Fruit fly (Drosophila melanogaster) whole organism, embryonic: ENCODE results near the gene CG17549.

Source experiments
- Atf6 ChIP-seq: fragments of 200-800 bp; sonication (Bioruptor generic); IDR thresholded peaks from 2 replicates; pipeline ENCODE4 v1.3.6; 2022; ENCODE audit warnings: missing biosample characterization, missing genetic modification characterization
- Blimp-1 ChIP-seq: fragments of 200-800 bp; sonication (Bioruptor generic); optimal IDR thresholded peaks from 3 replicates; lab custom pipeline; 2018; ENCODE audit warnings: missing biosample characterization, missing genetic modification characterization, mild to moderate bottlenecking, moderate library complexity, missing genetic modification reagents
- CG10274 ChIP-seq: fragments of 200-800 bp; sonication (Bioruptor generic); optimal IDR thresholded peaks from 3 replicates; lab custom pipeline; 2017; ENCODE audit warnings: missing biosample characterization, mild to moderate bottlenecking, missing genetic modification characterization
- CG10321 ChIP-seq: fragments of 200-800 bp; sonication (Bioruptor generic); IDR thresholded peaks from 2 replicates; pipeline ENCODE4 v1.3.6; 2022; ENCODE audit warnings: missing biosample characterization, missing genetic modification characterization
- CG13296 ChIP-seq: fragments of 200-800 bp; sonication (Bioruptor generic); optimal IDR thresholded peaks from 3 replicates; lab custom pipeline; 2018; ENCODE audit warnings: missing biosample characterization, mild to moderate bottlenecking, missing genetic modification characterization
- CG14050 ChIP-seq: fragments of 200-800 bp; sonication (Bioruptor generic); IDR thresholded peaks from 3 replicates; pipeline ENCODE4 v1.3.6; 2022; ENCODE audit warnings: missing biosample characterization, missing genetic modification characterization
- CG14667 ChIP-seq: fragments of 200-800 bp; sonication (Bioruptor generic); IDR thresholded peaks from 2 replicates; pipeline ENCODE4 v1.3.6; 2022; ENCODE audit warnings: missing biosample characterization, missing genetic modification characterization
- CG14710 ChIP-seq: fragments of 200-800 bp; sonication (Bioruptor generic); optimal IDR thresholded peaks from 3 replicates; lab custom pipeline; 2019; ENCODE audit warnings: missing biosample characterization, mild to moderate bottlenecking, missing genetic modification characterization, moderate library complexity
- CG17829 ChIP-seq: fragments of 200-800 bp; optimal IDR thresholded peaks from 2 replicates; lab custom pipeline; 2019; ENCODE audit warnings: missing biosample characterization, mild to moderate bottlenecking, missing genetic modification characterization, moderate library complexity
- CG17912 ChIP-seq: fragments of 200-800 bp; sonication (Bioruptor generic); optimal IDR thresholded peaks from 2 replicates; lab custom pipeline; 2018; ENCODE audit warnings: missing biosample characterization, mild to moderate bottlenecking, missing genetic modification characterization
- CG18262 ChIP-seq: fragments of 200-800 bp; optimal IDR thresholded peaks from 3 replicates; lab custom pipeline; 2019; ENCODE audit warnings: missing biosample characterization, mild to moderate bottlenecking, missing genetic modification characterization, moderate library complexity
- CG2202 ChIP-seq: fragments of 200-800 bp; sonication (Bioruptor generic); optimal IDR thresholded peaks from 2 replicates; lab custom pipeline; 2018; ENCODE audit warnings: missing biosample characterization, mild to moderate bottlenecking, missing genetic modification characterization
- CG2678 ChIP-seq: fragments of 200-800 bp; sonication (Bioruptor generic); optimal IDR thresholded peaks from 3 replicates; lab custom pipeline; 2019; ENCODE audit warnings: missing biosample characterization, mild to moderate bottlenecking, missing genetic modification characterization, moderate library complexity
- CG34376 ChIP-seq: fragments of 200-800 bp; sonication (Bioruptor generic); optimal IDR thresholded peaks from 2 replicates; lab custom pipeline; 2018; ENCODE audit warnings: missing biosample characterization, mild to moderate bottlenecking, missing genetic modification characterization
- CG6272 ChIP-seq: fragments of 200-800 bp; sonication (Bioruptor generic); IDR thresholded peaks from 2 replicates; pipeline ENCODE4 v1.3.6; 2022; ENCODE audit warnings: missing biosample characterization, missing genetic modification characterization
- CG6813 ChIP-seq: fragments of 200-800 bp; sonication (Bioruptor generic); optimal IDR thresholded peaks from 2 replicates; lab custom pipeline; 2017; ENCODE audit warnings: missing biosample characterization, missing genetic modification characterization, mild to moderate bottlenecking, moderate library complexity, missing genetic modification reagents
- CG7271 ChIP-seq: fragments of 200-800 bp; sonication (Bioruptor generic); optimal IDR thresholded peaks from 2 replicates; lab custom pipeline; 2018; ENCODE audit warnings: missing biosample characterization, mild to moderate bottlenecking, missing genetic modification characterization, moderate library complexity
- CG7839 ChIP-seq: fragments of 200-800 bp; sonication (Bioruptor generic); optimal IDR thresholded peaks from 3 replicates; lab custom pipeline; 2018; ENCODE audit warnings: missing biosample characterization, mild to moderate bottlenecking, missing genetic modification characterization, moderate library complexity
- CG8478 ChIP-seq: fragments of >200 bp; optimal IDR thresholded peaks from 2 replicates; lab custom pipeline; 2018
- CG9437 ChIP-seq: fragments of 200-800 bp; sonication (Bioruptor generic); optimal IDR thresholded peaks from 2 replicates; lab custom pipeline; 2018; ENCODE audit warnings: missing biosample characterization, mild to moderate bottlenecking, missing genetic modification characterization
- CG9727 ChIP-seq: fragments of 200-800 bp; sonication (Bioruptor generic); optimal IDR thresholded peaks from 3 replicates; lab custom pipeline; 2017; ENCODE audit warnings: missing biosample characterization, mild to moderate bottlenecking, missing genetic modification characterization
- Camta ChIP-seq: fragments of 200-800 bp; sonication (Bioruptor generic); optimal IDR thresholded peaks from 2 replicates; lab custom pipeline; 2016; ENCODE audit warnings: missing biosample characterization, missing genetic modification characterization
- Doc3 ChIP-seq: fragments of 200-800 bp; sonication (Bioruptor generic); IDR thresholded peaks from 3 replicates; pipeline ENCODE4 v1.3.6; 2022; ENCODE audit warnings: missing biosample characterization, missing genetic modification characterization; ENCODE audit not compliant: partially characterized antibody
- Drgx ChIP-seq: fragments of 200-800 bp; sonication (Bioruptor generic); IDR thresholded peaks from 2 replicates; pipeline ENCODE4 v1.3.6; 2022; ENCODE audit warnings: missing biosample characterization, missing genetic modification characterization
- Ets97D ChIP-seq: fragments of 200-800 bp; sonication (Bioruptor generic); optimal IDR thresholded peaks from 3 replicates; lab custom pipeline; 2016; ENCODE audit warnings: missing biosample characterization, missing genetic modification characterization
- Gug ChIP-seq: fragments of 200-800 bp; sonication (Bioruptor generic); IDR thresholded peaks from 4 replicates; pipeline ENCODE4 v1.3.6; 2022; ENCODE audit warnings: missing biosample characterization, missing genetic modification characterization
- Hey ChIP-seq: fragments of 200-800 bp; sonication (Bioruptor generic); optimal IDR thresholded peaks from 3 replicates; lab custom pipeline; 2018; ENCODE audit warnings: missing biosample characterization, mild to moderate bottlenecking, missing genetic modification characterization
- Jarid2 ChIP-seq: fragments of 200-800 bp; sonication (Bioruptor generic); optimal IDR thresholded peaks from 3 replicates; lab custom pipeline; 2017; ENCODE audit warnings: mild to moderate bottlenecking, missing biosample characterization, missing genetic modification reagents, missing genetic modification characterization
- MESR4 ChIP-seq: fragments of 200-800 bp; sonication (Bioruptor generic); optimal IDR thresholded peaks from 2 replicates; lab custom pipeline; 2018; ENCODE audit warnings: missing biosample characterization, mild to moderate bottlenecking, missing genetic modification characterization, moderate library complexity
- Med ChIP-seq: fragments of 200-800 bp; sonication (Bioruptor generic); peaks from one replicate; lab custom pipeline; 2016; ENCODE audit warnings: missing biosample characterization, missing genetic modification characterization, mild to moderate bottlenecking, inconsistent platforms, moderate library complexity
- Oli ChIP-seq: fragments of 200-800 bp; sonication (Bioruptor generic); optimal IDR thresholded peaks from 2 replicates; lab custom pipeline; 2018; ENCODE audit warnings: missing biosample characterization, mild to moderate bottlenecking, missing genetic modification characterization, moderate library complexity
- Scr ChIP-seq: fragments of 200-800 bp; sonication (Bioruptor generic); IDR thresholded peaks from 2 replicates; pipeline ENCODE4 v1.3.6; 2022; ENCODE audit warnings: missing biosample characterization, missing genetic modification characterization; ENCODE audit not compliant: partially characterized antibody
- Xbp1 ChIP-seq: fragments of 200-800 bp; sonication (Bioruptor generic); optimal IDR thresholded peaks from 3 replicates; lab custom pipeline; 2016; ENCODE audit warnings: missing biosample characterization, mild to moderate bottlenecking, missing genetic modification characterization
- bbx ChIP-seq: fragments of 200-800 bp; sonication (Bioruptor generic); IDR thresholded peaks from 2 replicates; pipeline ENCODE4 v1.3.6; 2022; ENCODE audit warnings: missing biosample characterization, missing genetic modification characterization; ENCODE audit not compliant: partially characterized antibody
- chn ChIP-seq: fragments of 200-800 bp; sonication (Bioruptor generic); optimal IDR thresholded peaks from 2 replicates; lab custom pipeline; 2016; ENCODE audit warnings: missing biosample characterization, missing genetic modification characterization
- cwo ChIP-seq: fragments of 200-800 bp; sonication (Bioruptor generic); optimal IDR thresholded peaks from 3 replicates; lab custom pipeline; 2017; ENCODE audit warnings: missing biosample characterization, missing genetic modification characterization, mild to moderate bottlenecking, moderate library complexity, missing genetic modification reagents
- dan ChIP-seq: fragments of 200-800 bp; sonication (Bioruptor generic); IDR thresholded peaks from 2 replicates; pipeline ENCODE4 v1.3.6; 2022; ENCODE audit warnings: missing biosample characterization, missing genetic modification characterization
- dimm ChIP-seq: fragments of 200-800 bp; sonication (Bioruptor generic); IDR thresholded peaks from 2 replicates; pipeline ENCODE4 v1.3.6; 2022; ENCODE audit warnings: missing biosample characterization, missing genetic modification characterization
- gem ChIP-seq: fragments of 200-800 bp; sonication (Bioruptor generic); optimal IDR thresholded peaks from 2 replicates; lab custom pipeline; 2019; ENCODE audit warnings: missing biosample characterization, mild to moderate bottlenecking, missing genetic modification characterization, moderate library complexity
- lov ChIP-seq, 2 experiments: fragments of 200-800 bp in 1 of 2; fragments of >200 bp in 1 of 2; sonication (Bioruptor generic) in 1 of 2; IDR thresholded peaks in 1 of 2; optimal IDR thresholded peaks in 1 of 2; 2 replicates in 1 of 2; 3 replicates in 1 of 2; pipeline versions ENCODE4 v1.3.6 to Lab custom; 2017 to 2022; ENCODE audit warnings: missing biosample characterization in 1 of 2, missing genetic modification characterization in 1 of 2
- luna ChIP-seq: fragments of 200-800 bp; sonication (Bioruptor generic); optimal IDR thresholded peaks from 2 replicates; lab custom pipeline; 2016; ENCODE audit warnings: missing biosample characterization, missing genetic modification characterization
- otp ChIP-seq: fragments of 200-800 bp; sonication (Bioruptor generic); IDR thresholded peaks from 3 replicates; pipeline ENCODE4, ENCODE4 v1.3.6; 2022; ENCODE audit warnings: missing biosample characterization, missing genetic modification characterization
- pzg ChIP-seq: fragments of 200-800 bp; sonication (Bioruptor generic); optimal IDR thresholded peaks from 3 replicates; lab custom pipeline; 2018; ENCODE audit warnings: missing biosample characterization, mild to moderate bottlenecking, missing genetic modification characterization, moderate library complexity
- row ChIP-seq: fragments of 200-800 bp; sonication (Bioruptor generic); IDR thresholded peaks from 3 replicates; pipeline ENCODE4 v1.3.6; 2022; ENCODE audit warnings: missing biosample characterization, missing genetic modification characterization
- sens ChIP-seq: fragments of 200-800 bp; sonication (Bioruptor generic); peaks from one replicate; lab custom pipeline; 2016; ENCODE audit warnings: missing biosample characterization, missing genetic modification characterization
- shn ChIP-seq: fragments of 200-800 bp; sonication (Bioruptor generic); optimal IDR thresholded peaks from 3 replicates; lab custom pipeline; 2016; ENCODE audit warnings: missing biosample characterization, missing genetic modification characterization
- tx ChIP-seq: fragments of 200-800 bp; sonication (Bioruptor generic); optimal IDR thresholded peaks from 2 replicates; lab custom pipeline; 2016; ENCODE audit warnings: missing biosample characterization, missing genetic modification characterization
- wdn ChIP-seq: fragments of 200-800 bp; sonication (Bioruptor generic); IDR thresholded peaks from 2 replicates; pipeline ENCODE4 v1.3.6; 2022; ENCODE audit warnings: missing biosample characterization, missing genetic modification characterization
- wek ChIP-seq: fragments of 200-800 bp; sonication (Bioruptor generic); optimal IDR thresholded peaks from 3 replicates; lab custom pipeline; 2018; ENCODE audit warnings: missing biosample characterization, mild to moderate bottlenecking, missing genetic modification characterization, moderate library complexity
- zf30C ChIP-seq: fragments of 200-800 bp; sonication (Bioruptor generic); optimal IDR thresholded peaks from 3 replicates; lab custom pipeline; 2018; ENCODE audit warnings: missing biosample characterization, mild to moderate bottlenecking, missing genetic modification characterization

CG17549 gene

dm6 chr2L:19397617-19398316, 7.9 kb upstream of the CG17549 start (continued):
- TF ChIP-seq MESR4 (GFP tag; lab: Kevin White, UChicago) (no peak), bbx (no peak), tx (no peak), CG18262 (tag; lab: Kevin White, UChicago) (peak; percentile 2), Drgx (GFP tag; lab: Robert Waterston, UW) (0 out of 2 replicates have a peak, but pooled peaks have one; percentile 13), CG2678 (tag; lab: Kevin White, UChicago) (peak; percentile 64), dan (GFP tag; lab: Robert Waterston, UW) (no peak), Camta (GFP tag; lab: Kevin White, UChicago) (no peak), gem (peak; percentile 53), Oli (tag; lab: Kevin White, UChicago) (peak; percentile 32), CG13296 (GFP tag; lab: Kevin White, UChicago) (no peak), CG17912 (GFP tag; lab: Kevin White, UChicago) (no peak), sens (peak; percentile 44), Xbp1 (GFP tag; lab: Kevin White, UChicago) (no peak), CG10274 (GFP tag; lab: Kevin White, UChicago) (no peak), CG34376 (GFP tag; lab: Kevin White, UChicago) (no peak), Ets97D (GFP tag; lab: Kevin White, UChicago) (no peak), CG9437 (no peak), CG6272 (GFP tag; lab: Robert Waterston, UW) (no peak), zf30C (no peak), CG14710 (tag; lab: Kevin White, UChicago) (no peak), chn (GFP tag; lab: Kevin White, UChicago) (peak; percentile 8), Gug (no peak), CG2202 (no peak), CG14667 (GFP tag; lab: Robert Waterston, UW) (no peak), Blimp-1 (no peak), wek (no peak), CG6813 (GFP tag; lab: Kevin White, UChicago) (no peak), CG7271 (tag; lab: Kevin White, UChicago) (no peak), CG17829 (tag; lab: Kevin White, UChicago) (no peak), lov (optimal IDR thresholded peaks at IDR 0.05; lab: Kevin White, UChicago) (no peak), lov (GFP tag; IDR thresholded peaks at IDR 0.05; lab: Robert Waterston, UW) (no peak), shn (GFP tag; lab: Kevin White, UChicago) (peak; percentile 16), row (GFP tag; lab: Robert Waterston, UW) (peak; percentile 52; the same call in 2 of the 3 replicates), Scr (GFP tag; lab: Robert Waterston, UW) (no peak), Jarid2 (GFP tag; lab: Kevin White, UChicago) (no peak), pzg (GFP tag; lab: Kevin White, UChicago) (no peak), Doc3 (no peak), CG10321 (no peak), Atf6 (no peak), CG7839 (peak; percentile 45), Hey (tag; lab: Kevin White, UChicago) (no peak), Med (GFP tag; lab: Kevin White, UChicago) (peak; percentile 72), wdn (GFP tag; lab: Robert Waterston, UW) (no peak), cwo (GFP tag; lab: Kevin White, UChicago) (no peak), CG9727 (peak; percentile 21), CG14050 (GFP tag; lab: Robert Waterston, UW) (no peak), CG8478 (lab: Kevin White, UChicago) (no peak), dimm (GFP tag; lab: Robert Waterston, UW) (no peak), luna (GFP tag; lab: Kevin White, UChicago) (no peak), otp (no peak)
